Worm (Caenorhabditis elegans): ENCODE data around the gene C27F2.6.

DNA sequence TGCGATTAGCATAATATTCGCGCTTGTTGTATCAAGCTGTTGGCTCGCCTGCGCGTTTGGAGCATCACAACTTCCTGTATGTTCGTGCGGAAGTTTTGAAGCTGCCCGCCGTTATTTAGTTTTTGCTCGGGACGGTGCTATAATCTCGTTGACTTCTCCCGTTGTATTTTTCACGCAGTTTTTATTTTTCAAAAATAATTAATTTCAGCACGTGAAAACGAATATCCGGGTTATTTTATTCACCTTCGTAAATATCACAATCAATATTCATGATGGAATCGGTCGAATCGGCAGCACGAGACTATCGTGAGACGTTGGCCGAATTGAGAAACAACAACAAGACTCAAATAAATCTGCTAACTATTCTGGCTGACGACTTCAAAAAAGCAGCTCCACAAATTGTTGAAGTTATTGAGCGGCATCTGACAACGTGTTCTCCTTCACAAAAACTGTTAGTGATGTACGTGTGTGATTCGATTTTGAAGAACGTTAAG is 44.9 kb upstream of the C27F2.6 start:
- TF ChIP-seq him-1 (tag; optimal IDR thresholded peaks at IDR 0.05) (no peak), W03F9.2 (tag; optimal IDR thresholded peaks at IDR 0.05) (no peak), dao-5 (tag; optimal IDR thresholded peaks at IDR 0.05) (no peak)

All from whole organism, L4/young adult.